Fruit fly (Drosophila melanogaster): ENCODE measurements around the gene betaGlu.

DNA sequence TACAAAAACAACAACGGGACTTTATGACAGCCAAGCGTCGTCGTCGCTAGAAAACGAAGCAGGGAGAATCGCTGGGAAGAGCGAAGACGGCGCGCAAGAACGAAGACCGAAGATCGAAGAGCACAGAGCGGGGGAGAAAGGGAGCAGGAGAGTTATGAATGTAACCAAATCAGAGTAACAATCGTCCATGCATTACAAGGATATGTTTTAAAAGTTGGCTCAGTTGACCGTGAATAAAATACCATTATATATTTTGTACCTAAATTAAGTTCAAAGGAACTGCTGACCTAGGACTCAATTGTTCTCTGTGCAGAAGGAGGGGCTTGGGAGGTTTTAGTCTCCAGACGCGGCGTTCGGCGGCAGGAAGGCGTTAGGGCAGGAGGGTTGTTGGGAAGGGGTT is 50.2 kb downstream of the betaGlu start:
- TF ChIP-seq CTCF (optimal IDR thresholded peaks at IDR 0.05) (no peak), CG8478 (optimal IDR thresholded peaks at IDR 0.05) (no peak)

Measured in S2 (cell line).